Fruit fly (Drosophila melanogaster) whole organism, embryonic: ENCODE data around the gene CNMa.

Source experiments
- B-H1 ChIP-seq: fragments of 200-800 bp; sonication (Bioruptor generic); IDR thresholded peaks from 3 replicates; pipeline ENCODE4 v1.3.6; 2022; ENCODE audit warnings: missing biosample characterization, missing genetic modification characterization
- B-H2 ChIP-seq: fragments of 200-800 bp; sonication (Bioruptor generic); optimal IDR thresholded peaks from 2 replicates; lab custom pipeline; 2018; ENCODE audit warnings: missing biosample characterization, mild to moderate bottlenecking, missing genetic modification characterization
- CG10565 ChIP-seq: fragments of 200-800 bp; sonication (Bioruptor generic); optimal IDR thresholded peaks from 3 replicates; lab custom pipeline; 2016; ENCODE audit warnings: missing biosample characterization, mild to moderate bottlenecking, missing genetic modification characterization
- CG11398 ChIP-seq: fragments of 200-800 bp; sonication (Bioruptor generic); optimal IDR thresholded peaks from 2 replicates; lab custom pipeline; 2016; ENCODE audit warnings: missing biosample characterization, missing genetic modification characterization
- CG12104 ChIP-seq: fragments of 200-800 bp; sonication (Bioruptor generic); optimal IDR thresholded peaks from 3 replicates; lab custom pipeline; 2016; ENCODE audit warnings: missing biosample characterization, missing genetic modification characterization
- CG12299 ChIP-seq: fragments of 200-800 bp; sonication (Bioruptor generic); optimal IDR thresholded peaks from 2 replicates; lab custom pipeline; 2018; ENCODE audit warnings: missing biosample characterization, mild to moderate bottlenecking, missing genetic modification characterization
- CG15514 ChIP-seq: fragments of 200-800 bp; sonication (Bioruptor generic); optimal IDR thresholded peaks from 3 replicates; lab custom pipeline; 2017; ENCODE audit warnings: missing biosample characterization, missing genetic modification characterization, mild to moderate bottlenecking, moderate library complexity, missing genetic modification reagents
- CG1603 ChIP-seq: fragments of 200-800 bp; sonication (Bioruptor generic); optimal IDR thresholded peaks from 2 replicates; lab custom pipeline; 2019; ENCODE audit warnings: missing biosample characterization, mild to moderate bottlenecking, missing genetic modification characterization, moderate library complexity
- CG1647 ChIP-seq: fragments of 200-800 bp; sonication (Bioruptor generic); optimal IDR thresholded peaks from 3 replicates; lab custom pipeline; 2016; ENCODE audit warnings: missing biosample characterization, missing genetic modification characterization
- CG17361 ChIP-seq: fragments of 200-800 bp; sonication (Bioruptor generic); IDR thresholded peaks from 3 replicates; pipeline ENCODE4 v1.3.6; 2022; ENCODE audit warnings: missing biosample characterization, missing genetic modification characterization
- CG17568 ChIP-seq: fragments of 200-800 bp; sonication (Bioruptor generic); optimal IDR thresholded peaks from 2 replicates; lab custom pipeline; 2018; ENCODE audit warnings: missing biosample characterization, mild to moderate bottlenecking, missing genetic modification characterization, moderate library complexity
- CG2116 ChIP-seq: fragments of 200-800 bp; sonication (Bioruptor generic); optimal IDR thresholded peaks from 3 replicates; lab custom pipeline; 2018; ENCODE audit warnings: missing biosample characterization, mild to moderate bottlenecking, missing genetic modification characterization
- CG2129 ChIP-seq: fragments of 200-800 bp; sonication (Bioruptor generic); IDR thresholded peaks from 2 replicates; pipeline ENCODE4 v1.3.6; 2022; ENCODE audit warnings: missing biosample characterization, missing genetic modification characterization; ENCODE audit not compliant: partially characterized antibody
- CG4360 ChIP-seq: fragments of 200-800 bp; sonication (Bioruptor generic); IDR thresholded peaks from 2 replicates; pipeline ENCODE4 v1.3.6; 2022; ENCODE audit warnings: missing biosample characterization, missing genetic modification characterization
- CG6175 ChIP-seq: fragments of 200-800 bp; sonication (Bioruptor generic); IDR thresholded peaks from 3 replicates; pipeline ENCODE4 v1.3.6; 2022; ENCODE audit warnings: missing biosample characterization, missing genetic modification characterization
- CG6765 ChIP-seq: fragments of 200-800 bp; sonication (Bioruptor generic); optimal IDR thresholded peaks from 3 replicates; lab custom pipeline; 2017; ENCODE audit warnings: missing biosample characterization, mild to moderate bottlenecking, missing genetic modification characterization
- CG6791 ChIP-seq: fragments of 200-800 bp; sonication (Bioruptor generic); IDR thresholded peaks from 3 replicates; pipeline ENCODE4 v1.3.6; 2022; ENCODE audit warnings: missing biosample characterization, missing genetic modification characterization; ENCODE audit not compliant: partially characterized antibody
- CG9609 ChIP-seq: fragments of 200-800 bp; sonication (Bioruptor generic); optimal IDR thresholded peaks from 3 replicates; lab custom pipeline; 2016; ENCODE audit warnings: missing biosample characterization, missing genetic modification characterization
- Camta ChIP-seq: fragments of 200-800 bp; sonication (Bioruptor generic); optimal IDR thresholded peaks from 2 replicates; lab custom pipeline; 2016; ENCODE audit warnings: missing biosample characterization, missing genetic modification characterization
- Dip2 ChIP-seq: fragments of 200-800 bp; sonication (Bioruptor generic); IDR thresholded peaks from 2 replicates; pipeline ENCODE4 v1.3.6; 2022; ENCODE audit warnings: missing biosample characterization, missing genetic modification characterization
- Fer1 ChIP-seq: fragments of 200-800 bp; sonication (Bioruptor generic); optimal IDR thresholded peaks from 2 replicates; lab custom pipeline; 2017; ENCODE audit warnings: missing biosample characterization, mild to moderate bottlenecking, missing genetic modification characterization
- Fer3 ChIP-seq: fragments of 200-800 bp; sonication (Bioruptor generic); optimal IDR thresholded peaks from 2 replicates; lab custom pipeline; 2018; ENCODE audit warnings: missing biosample characterization, mild to moderate bottlenecking, missing genetic modification characterization, moderate library complexity
- Gsc ChIP-seq: fragments of 200-800 bp; sonication (Bioruptor generic); IDR thresholded peaks from 2 replicates; pipeline ENCODE4 v1.3.6; 2022; ENCODE audit warnings: missing biosample characterization, missing genetic modification characterization
- HLH3B ChIP-seq: fragments of 200-800 bp; sonication (Bioruptor generic); IDR thresholded peaks from 2 replicates; pipeline ENCODE4 v1.3.6; 2022; ENCODE audit warnings: missing biosample characterization, missing genetic modification characterization
- NC2β ChIP-seq: fragments of 200-800 bp; sonication (Bioruptor generic); optimal IDR thresholded peaks from 2 replicates; lab custom pipeline; 2016; ENCODE audit warnings: missing biosample characterization, missing genetic modification characterization
- Nf-YC ChIP-seq: fragments of 200-800 bp; optimal IDR thresholded peaks from 3 replicates; lab custom pipeline; 2019; ENCODE audit warnings: missing biosample characterization, mild to moderate bottlenecking, missing genetic modification characterization, moderate library complexity
- Scr ChIP-seq: fragments of 200-800 bp; sonication (Bioruptor generic); IDR thresholded peaks from 2 replicates; pipeline ENCODE4 v1.3.6; 2022; ENCODE audit warnings: missing biosample characterization, missing genetic modification characterization; ENCODE audit not compliant: partially characterized antibody
- Sox102F ChIP-seq: fragments of 200-800 bp; sonication (Bioruptor generic); optimal IDR thresholded peaks from 2 replicates; lab custom pipeline; 2018; ENCODE audit warnings: missing biosample characterization, mild to moderate bottlenecking, missing genetic modification characterization, moderate library complexity
- Sry-δ ChIP-seq: fragments of 200-800 bp; sonication (Bioruptor generic); optimal IDR thresholded peaks from 2 replicates; lab custom pipeline; 2016; ENCODE audit warnings: missing biosample characterization, missing genetic modification characterization
- Stat92E ChIP-seq, 3 experiments: fragments of >200 bp in 2 of 3; fragments of 200-800 bp in 1 of 3; sonication (Bioruptor generic) in 1 of 3; optimal IDR thresholded peaks; 2 replicates each; lab custom pipeline; 2017 to 2019; ENCODE audit warnings: missing biosample characterization in 3 of 3, missing genetic modification characterization in 3 of 3, mild to moderate bottlenecking in 1 of 3, moderate library complexity in 1 of 3
- Vsx1 ChIP-seq: fragments of 200-800 bp; sonication (Bioruptor generic); optimal IDR thresholded peaks from 2 replicates; lab custom pipeline; 2017; ENCODE audit warnings: missing biosample characterization, mild to moderate bottlenecking, missing genetic modification characterization, missing genetic modification reagents
- ash1 ChIP-seq: fragments of 200-800 bp; sonication (Bioruptor generic); optimal IDR thresholded peaks from 2 replicates; lab custom pipeline; 2018; ENCODE audit warnings: missing biosample characterization, mild to moderate bottlenecking, missing genetic modification characterization
- cg ChIP-seq: fragments of 200-800 bp; sonication (Bioruptor generic); optimal IDR thresholded peaks from 3 replicates; lab custom pipeline; 2019; ENCODE audit warnings: missing biosample characterization, mild to moderate bottlenecking, missing genetic modification characterization, moderate library complexity
- da ChIP-seq: fragments of 200-800 bp; sonication (Bioruptor generic); optimal IDR thresholded peaks from 2 replicates; lab custom pipeline; 2016; ENCODE audit warnings: missing biosample characterization, missing genetic modification characterization
- dan ChIP-seq: fragments of 200-800 bp; sonication (Bioruptor generic); IDR thresholded peaks from 2 replicates; pipeline ENCODE4 v1.3.6; 2022; ENCODE audit warnings: missing biosample characterization, missing genetic modification characterization
- emc ChIP-seq: fragments of 200-800 bp; sonication (Bioruptor generic); optimal IDR thresholded peaks from 2 replicates; lab custom pipeline; 2016; ENCODE audit warnings: missing biosample characterization, missing genetic modification characterization
- fd64A ChIP-seq: fragments of 200-800 bp; sonication (Bioruptor generic); optimal IDR thresholded peaks from 3 replicates; lab custom pipeline; 2018; ENCODE audit warnings: missing biosample characterization, mild to moderate bottlenecking, missing genetic modification characterization
- ham ChIP-seq: fragments of 200-800 bp; sonication (Bioruptor generic); IDR thresholded peaks from 2 replicates; pipeline ENCODE4 v1.3.6; 2022; ENCODE audit warnings: missing biosample characterization, missing genetic modification characterization
- oc ChIP-seq: fragments of 200-800 bp; sonication (Bioruptor generic); optimal IDR thresholded peaks from 2 replicates; lab custom pipeline; 2018; ENCODE audit warnings: missing biosample characterization, mild to moderate bottlenecking, missing genetic modification characterization, moderate library complexity
- otp ChIP-seq: fragments of 200-800 bp; sonication (Bioruptor generic); IDR thresholded peaks from 3 replicates; pipeline ENCODE4, ENCODE4 v1.3.6; 2022; ENCODE audit warnings: missing biosample characterization, missing genetic modification characterization
- pfk ChIP-seq: fragments of 200-800 bp; sonication (Bioruptor generic); optimal IDR thresholded peaks from 2 replicates; lab custom pipeline; 2018; ENCODE audit warnings: missing biosample characterization, mild to moderate bottlenecking, missing genetic modification characterization, moderate library complexity
- pros ChIP-seq: fragments of 200-800 bp; sonication (Bioruptor generic); optimal IDR thresholded peaks from 3 replicates; lab custom pipeline; 2019; ENCODE audit warnings: missing biosample characterization, mild to moderate bottlenecking, missing genetic modification characterization, moderate library complexity
- rib ChIP-seq: fragments of 200-800 bp; sonication (Bioruptor generic); IDR thresholded peaks from 2 replicates; pipeline ENCODE4 v1.3.6; 2022; ENCODE audit warnings: missing biosample characterization, missing genetic modification characterization
- sd ChIP-seq: fragments of 200-800 bp; sonication (Bioruptor generic); optimal IDR thresholded peaks from 3 replicates; lab custom pipeline; 2018; ENCODE audit warnings: missing biosample characterization, mild to moderate bottlenecking, missing genetic modification characterization, moderate library complexity
- seq ChIP-seq: fragments of 200-800 bp; sonication (Bioruptor generic); IDR thresholded peaks from 2 replicates; pipeline ENCODE4 v1.3.6; 2022; ENCODE audit warnings: missing biosample characterization, missing genetic modification characterization
- sna ChIP-seq: fragments of 200-800 bp; sonication (Bioruptor generic); IDR thresholded peaks from 2 replicates; pipeline ENCODE4 v1.3.6; 2022; ENCODE audit warnings: missing biosample characterization, missing genetic modification characterization; ENCODE audit not compliant: partially characterized antibody
- sr ChIP-seq: fragments of 200-800 bp; sonication (Bioruptor generic); IDR thresholded peaks from 3 replicates; pipeline ENCODE4 v1.3.6; 2022; ENCODE audit warnings: missing biosample characterization, missing genetic modification characterization
- sug ChIP-seq: fragments of 200-800 bp; optimal IDR thresholded peaks from 2 replicates; lab custom pipeline; 2019; ENCODE audit warnings: missing biosample characterization, mild to moderate bottlenecking, missing genetic modification characterization, moderate library complexity
- zfh1 ChIP-seq: fragments of 200-800 bp; sonication (Bioruptor generic); IDR thresholded peaks from 3 replicates; pipeline ENCODE4 v1.3.6; 2022; ENCODE audit warnings: missing biosample characterization, missing genetic modification characterization

Gene CNMa

dm6 chr3L:1861794-1862447 is 6.5 kb upstream of the CNMa start, which contains the start of gene Rap1 (continued):
- TF ChIP-seq fd64A (GFP tag; lab: Kevin White, UChicago): no peak
- TF ChIP-seq Sry-δ (GFP tag; lab: Kevin White, UChicago): peak; percentile 88
- TF ChIP-seq CG1603 (tag; lab: Kevin White, UChicago): peak; percentile 42
- no peak for TF ChIP-seq CG6765
- TF ChIP-seq Fer1: peak; percentile 42
- peak; percentile 39 for TF ChIP-seq CG2116 (GFP tag; lab: Kevin White, UChicago)
- TF ChIP-seq Camta (GFP tag; lab: Kevin White, UChicago): peak; percentile 50
- peak; percentile 7; the same call in 1 of the 2 replicates for TF ChIP-seq ham (GFP tag; lab: Robert Waterston, UW)
- TF ChIP-seq ash1 (GFP tag; lab: Kevin White, UChicago): no peak
- peak; percentile 49 for TF ChIP-seq B-H1 (GFP tag; lab: Robert Waterston, UW)
- TF ChIP-seq otp (GFP tag; lab: Robert Waterston, UW): no peak
- TF ChIP-seq cg (GFP tag; lab: Kevin White, UChicago): peak; percentile 58
- 0 out of 2 replicates have a peak, but pooled peaks have one; percentile 4 for TF ChIP-seq dan (GFP tag; lab: Robert Waterston, UW)
- TF ChIP-seq B-H2: peak; percentile 28
- TF ChIP-seq Dip2 (GFP tag; lab: Robert Waterston, UW): no peak
- TF ChIP-seq da (GFP tag; lab: Kevin White, UChicago): no peak
- peak; percentile 80 for TF ChIP-seq HLH3B (GFP tag; lab: Robert Waterston, UW)
- TF ChIP-seq sr (GFP tag; lab: Robert Waterston, UW): no peak
- no peak for TF ChIP-seq CG12299
- TF ChIP-seq sug (tag; lab: Kevin White, UChicago): peak; percentile 48
- no peak for TF ChIP-seq CG10565
- TF ChIP-seq CG12104: peak; percentile 71
- peak; percentile 12 for TF ChIP-seq CG11398 (GFP tag; lab: Kevin White, UChicago)
- TF ChIP-seq Vsx1 (GFP tag; lab: Kevin White, UChicago): no peak
- peak; percentile 26; the same call in 1 of the 2 replicates for TF ChIP-seq seq (GFP tag; lab: Robert Waterston, UW)
- TF ChIP-seq CG15514 (GFP tag; lab: Kevin White, UChicago): peak; percentile 86
- TF ChIP-seq sna: peak; percentile 72
- TF ChIP-seq CG17361 (GFP tag; lab: Robert Waterston, UW): peak; percentile 91
- TF ChIP-seq CG1647: peak; percentile 63
- peak; percentile 29 for TF ChIP-seq CG9609 (GFP tag; lab: Kevin White, UChicago)
- peak; percentile 28 for TF ChIP-seq Sox102F (GFP tag; lab: Kevin White, UChicago)
- TF ChIP-seq pfk (GFP tag; lab: Kevin White, UChicago): no peak
- TF ChIP-seq CG6175 (GFP tag; lab: Robert Waterston, UW): peak; percentile 42; the same call in 1 of the 3 replicates
- peak; percentile 60 for TF ChIP-seq zfh1 (GFP tag; lab: Robert Waterston, UW)
- TF ChIP-seq Gsc (GFP tag; lab: Robert Waterston, UW): no peak
- TF ChIP-seq NC2β (GFP tag; lab: Kevin White, UChicago): peak; percentile 36
- peak; percentile 68 for TF ChIP-seq Nf-YC (tag; lab: Kevin White, UChicago)
- no peak for TF ChIP-seq CG4360 (GFP tag; lab: Robert Waterston, UW)
- peak; percentile 95 for TF ChIP-seq Scr (GFP tag; lab: Robert Waterston, UW)
- TF ChIP-seq CG2129 (GFP tag; lab: Robert Waterston, UW): peak; percentile 86
- no peak for TF ChIP-seq oc
- TF ChIP-seq CG6791 (GFP tag; lab: Robert Waterston, UW): peak; percentile 95
- TF ChIP-seq Stat92E (GFP tag; optimal IDR thresholded peaks at IDR 0.05; lab: Kevin White, UChicago): no peak
- no peak for TF ChIP-seq rib (GFP tag; lab: Robert Waterston, UW)
- TF ChIP-seq pros (GFP tag; lab: Kevin White, UChicago): peak; percentile 50
- no peak for TF ChIP-seq sd (tag; lab: Kevin White, UChicago)
- peak; percentile 65 for TF ChIP-seq Fer3 (tag; lab: Kevin White, UChicago)
- TF ChIP-seq CG17568 (GFP tag; lab: Kevin White, UChicago): no peak
- TF ChIP-seq emc (GFP tag; lab: Kevin White, UChicago): peak; percentile 18
